Worm (Caenorhabditis elegans): ENCODE results near the gene srb-3.

DNA sequence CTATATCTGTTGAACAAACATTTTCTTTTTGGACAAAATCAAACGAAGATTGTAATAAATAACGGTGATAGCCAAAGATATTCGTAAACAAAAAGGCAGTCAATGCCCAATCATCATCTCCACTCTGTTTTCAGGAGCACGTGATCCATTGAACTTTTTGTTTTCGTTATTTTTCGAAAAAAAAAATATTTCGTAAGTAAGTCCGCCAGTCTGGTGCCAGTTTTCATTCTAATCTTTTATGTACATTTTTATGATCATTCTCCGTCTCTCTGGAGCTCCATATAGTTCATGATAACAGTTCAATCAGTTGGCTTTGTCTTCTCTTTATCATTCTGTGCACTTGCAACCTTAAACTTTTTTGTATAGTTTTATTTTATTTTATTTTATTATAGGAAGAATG lies 36.3 kb upstream of the srb-3 start, which contains the start of gene ampd-1:
- no peak for TF ChIP-seq aha-1 (tag)
- TF ChIP-seq ceh-44 (GFP tag; IDR thresholded peaks at IDR 0.05), result no peak
- TF ChIP-seq lin-15B (tag; optimal IDR thresholded peaks at IDR 0.05), result no peak
- no peak for TF ChIP-seq ceh-82 (tag; optimal IDR thresholded peaks at IDR 0.05)
- TF ChIP-seq nhr-6 (tag; optimal IDR thresholded peaks at IDR 0.05), result no peak
- TF ChIP-seq sdz-12 (GFP tag; optimal IDR thresholded peaks at IDR 0.05), result no peak
- TF ChIP-seq ztf-11 (tag; optimal IDR thresholded peaks at IDR 0.05), result no peak

All from whole organism, L4 larva.